Worm (Caenorhabditis elegans) whole organism, young adult: ENCODE results near the gene W07A12.4.

Experiments
- B0035.1 ChIP-seq: sonication (generic microtip); optimal IDR thresholded peaks from 2 replicates; lab custom pipeline; 2016; ENCODE audit warnings: missing genetic modification characterization, mild to moderate bottlenecking, missing compliant biosample characterization, missing genotype, missing genetic modification reagents
- B0261.1 ChIP-seq: sonication (generic microtip); optimal IDR thresholded peaks from 2 replicates; lab custom pipeline; 2016; ENCODE audit warnings: mild to moderate bottlenecking, missing genetic modification characterization, moderate library complexity, missing compliant biosample characterization
- D2030.7 ChIP-seq: fragments of 200-800 bp; sonication (Bioruptor generic); IDR thresholded peaks from 2 replicates; pipeline ENCODE4 v1.3.6; 2022; ENCODE audit warnings: missing genetic modification reagents, missing genetic modification characterization, missing compliant biosample characterization
- F10E7.11 ChIP-seq: sonication (generic microtip); optimal IDR thresholded peaks from 2 replicates; lab custom pipeline; 2017; ENCODE audit warnings: mild to moderate bottlenecking, missing genetic modification characterization, moderate library complexity, missing compliant biosample characterization
- F55B11.4 ChIP-seq: sonication (generic microtip); optimal IDR thresholded peaks from 2 replicates; lab custom pipeline; 2016; ENCODE audit warnings: missing compliant biosample characterization, missing genetic modification characterization, borderline replicate concordance; ENCODE audit not compliant: insufficient read depth
- K12H6.12 ChIP-seq: fragments of 200-800 bp; sonication (Bioruptor generic); optimal IDR thresholded peaks from 2 replicates; lab custom pipeline; 2018; ENCODE audit warnings: mild to moderate bottlenecking, missing genetic modification characterization, missing compliant biosample characterization
- Y67H2A.10 ChIP-seq: fragments of 200-800 bp; sonication (Bioruptor generic); conservative IDR thresholded peaks from 2 replicates; pipeline ENCODE4 v1.3.6; 2022; ENCODE audit warnings: missing genetic modification reagents, missing genetic modification characterization, missing compliant biosample characterization
- ZK185.1 ChIP-seq: sonication (generic microtip); optimal IDR thresholded peaks from 2 replicates; lab custom pipeline; 2016; ENCODE audit warnings: mild to moderate bottlenecking, missing genetic modification characterization, missing compliant biosample characterization; ENCODE audit not compliant: poor library complexity, severe bottlenecking
- akir-1 ChIP-seq: fragments of 200-800 bp; sonication (Bioruptor generic); optimal IDR thresholded peaks from 2 replicates; lab custom pipeline; 2018; ENCODE audit warnings: mild to moderate bottlenecking, missing genetic modification characterization, moderate library complexity, missing compliant biosample characterization
- ama-1 ChIP-seq, 3 experiments: fragments of 150-350 bp in 1 of 3; sonication (generic microtip) in 2 of 3; optimal IDR thresholded peaks; 2 replicates each; lab custom pipeline; 2014 to 2018; ENCODE audit warnings: missing biosample characterization in 2 of 3, missing genetic modification characterization in 2 of 3, missing genetic modification reagents in 2 of 3
- aptf-3 ChIP-seq: fragments of 200-800 bp; sonication (Bioruptor generic); IDR thresholded peaks from 2 replicates; pipeline ENCODE4 v1.3.6; 2022; ENCODE audit warnings: missing genetic modification characterization, missing compliant biosample characterization
- atf-7 ChIP-seq: sonication (generic microtip); optimal IDR thresholded peaks from 2 replicates; lab custom pipeline; 2017; ENCODE audit warnings: mild to moderate bottlenecking, missing genetic modification characterization, missing compliant biosample characterization
- bed-1 ChIP-seq: fragments of 200-800 bp; sonication (Bioruptor generic); IDR thresholded peaks from 2 replicates; pipeline ENCODE4 v1.3.6; 2022; ENCODE audit warnings: missing genetic modification reagents, missing genetic modification characterization, missing compliant biosample characterization
- cebp-1 ChIP-seq, 2 experiments: fragments of 200-800 bp in 1 of 2; sonication (Bioruptor generic) in 1 of 2; sonication (generic microtip) in 1 of 2; IDR thresholded peaks in 1 of 2; optimal IDR thresholded peaks in 1 of 2; 2 replicates each; pipeline versions ENCODE4 v1.3.6 to Lab custom; 2017 to 2022; ENCODE audit warnings: missing compliant biosample characterization in 2 of 2, missing genetic modification characterization in 2 of 2, mild to moderate bottlenecking in 1 of 2, missing genetic modification reagents in 1 of 2, moderate library complexity in 1 of 2
- dox-1 ChIP-seq: fragments of 200-800 bp; sonication (Bioruptor generic); IDR thresholded peaks from 2 replicates; pipeline ENCODE4 v1.3.6; 2022; ENCODE audit warnings: missing genetic modification reagents, missing genetic modification characterization, missing compliant biosample characterization
- egl-18 ChIP-seq: fragments of 200-800 bp; sonication (Bioruptor generic); IDR thresholded peaks from 2 replicates; pipeline ENCODE4 v1.3.6; 2022; ENCODE audit warnings: missing genetic modification reagents, missing genetic modification characterization, missing compliant biosample characterization
- egl-44 ChIP-seq: fragments of 200-800 bp; sonication (Bioruptor generic); IDR thresholded peaks from 2 replicates; pipeline ENCODE4 v1.3.6; 2022; ENCODE audit warnings: missing genetic modification reagents, missing genetic modification characterization, missing compliant biosample characterization
- ekl-4 ChIP-seq: fragments of 200-800 bp; sonication (Bioruptor generic); IDR thresholded peaks from 2 replicates; pipeline ENCODE4 v1.3.6; 2022; ENCODE audit warnings: missing genetic modification reagents, missing genetic modification characterization, missing compliant biosample characterization
- hmg-20 ChIP-seq: fragments of 200-800 bp; sonication (Bioruptor generic); IDR thresholded peaks from 2 replicates; pipeline ENCODE4 v1.3.6; 2022; ENCODE audit warnings: missing genetic modification reagents, missing genetic modification characterization, missing compliant biosample characterization
- lin-40 ChIP-seq: sonication (generic microtip); optimal IDR thresholded peaks from 2 replicates; lab custom pipeline; 2016; ENCODE audit warnings: missing genetic modification characterization, mild to moderate bottlenecking, missing compliant biosample characterization, missing genotype, missing genetic modification reagents
- madf-10 ChIP-seq: sonication (generic microtip); optimal IDR thresholded peaks from 2 replicates; lab custom pipeline; 2016; ENCODE audit warnings: mild to moderate bottlenecking, missing genetic modification characterization, missing compliant biosample characterization
- mxl-1 ChIP-seq: sonication (generic microtip); optimal IDR thresholded peaks from 2 replicates; lab custom pipeline; 2016; ENCODE audit warnings: missing genetic modification characterization, missing compliant biosample characterization
- nhr-120 ChIP-seq: fragments of 200-800 bp; sonication (Bioruptor generic); IDR thresholded peaks from 2 replicates; pipeline ENCODE4 v1.3.6; 2022; ENCODE audit warnings: missing genetic modification characterization, missing compliant biosample characterization
- nhr-80 ChIP-seq: sonication (generic microtip); optimal IDR thresholded peaks from 2 replicates; lab custom pipeline; 2016; ENCODE audit warnings: missing genetic modification characterization, missing compliant biosample characterization
- nhr-90 ChIP-seq: sonication (generic microtip); optimal IDR thresholded peaks from 2 replicates; lab custom pipeline; 2016; ENCODE audit warnings: missing genotype, mild to moderate bottlenecking, missing genetic modification characterization, missing compliant biosample characterization
- pha-4 ChIP-seq: fragments of 150-350 bp; sonication (generic microtip); optimal IDR thresholded peaks from 2 replicates; lab custom pipeline; 2014; ENCODE audit warnings: missing biosample characterization, missing genetic modification reagents, missing genetic modification characterization
- sptf-2 ChIP-seq: fragments of 200-800 bp; sonication (Bioruptor generic); optimal IDR thresholded peaks from 2 replicates; lab custom pipeline; 2018; ENCODE audit warnings: mild to moderate bottlenecking, missing genetic modification characterization, missing compliant biosample characterization
- unc-62 ChIP-seq: fragments of 150-350 bp; optimal IDR thresholded peaks from 2 replicates; lab custom pipeline; 2014; ENCODE audit warnings: missing biosample characterization, missing genetic modification reagents, missing genetic modification characterization
- xnd-1 ChIP-seq: sonication (generic microtip); optimal IDR thresholded peaks from 2 replicates; lab custom pipeline; 2016; ENCODE audit warnings: missing genotype, missing genetic modification reagents, missing genetic modification characterization, missing compliant biosample characterization
- ztf-18 ChIP-seq: sonication (generic microtip); optimal IDR thresholded peaks from 2 replicates; lab custom pipeline; 2016; ENCODE audit warnings: missing genotype, mild to moderate bottlenecking, missing genetic modification characterization, missing compliant biosample characterization
- ztf-28 ChIP-seq: fragments of 200-800 bp; sonication (Bioruptor generic); IDR thresholded peaks from 2 replicates; pipeline ENCODE4 v1.3.6; 2022; ENCODE audit warnings: missing genetic modification reagents, missing genetic modification characterization, missing compliant biosample characterization

Gene W07A12.4

ce11 chrII:9116404-9116803, 29.7 kb upstream of the W07A12.4 start (continued):
- TF ChIP-seq mxl-1 (tag; lab: Kevin White, UChicago) (no peak), ztf-28 (GFP tag; lab: Robert Waterston, UW) (no peak), D2030.7 (GFP tag; lab: Robert Waterston, UW) (no peak), F10E7.11 (tag; lab: Kevin White, UChicago) (no peak), B0261.1 (tag; lab: Kevin White, UChicago) (no peak), hmg-20 (GFP tag; lab: Robert Waterston, UW) (no peak), F55B11.4 (tag; lab: Kevin White, UChicago) (no peak), bed-1 (no peak), dox-1 (peak; percentile 16; the same call in 1 of the 2 replicates)

DNA sequence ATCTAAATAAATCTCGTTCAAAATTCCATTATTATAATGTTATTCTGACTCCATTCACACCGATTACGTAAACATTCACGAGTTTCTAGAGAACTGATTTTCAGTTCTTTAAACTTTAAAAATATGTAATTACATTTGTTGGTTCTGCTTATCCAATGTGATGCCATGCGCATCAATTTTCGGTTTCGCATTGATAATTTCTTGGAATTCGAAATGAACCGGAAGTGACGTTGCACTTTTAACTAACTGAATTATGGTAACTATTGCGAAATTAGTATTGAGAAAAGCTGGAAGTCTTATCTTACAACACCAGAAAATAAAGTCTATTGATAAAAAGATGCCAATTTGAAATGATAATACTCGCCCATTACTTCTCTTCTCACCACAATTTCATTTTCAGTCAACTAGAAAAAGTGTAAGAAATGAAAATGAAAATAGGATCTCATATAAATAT, 28.2 kb upstream of the W07A12.4 start:
- TF ChIP-seq ztf-18 (tag; lab: Kevin White, UChicago) = no peak
- TF ChIP-seq ekl-4 = no peak
- peak; percentile 85 for TF ChIP-seq cebp-1 (GFP tag; IDR thresholded peaks at IDR 0.05; lab: Robert Waterston, UW)
- TF ChIP-seq cebp-1 (tag; optimal IDR thresholded peaks at IDR 0.05; lab: Kevin White, UChicago) = peak; percentile 93
- no peak for TF ChIP-seq sptf-2 (GFP tag; lab: Kevin White, UChicago)
- no peak for TF ChIP-seq B0035.1 (tag; lab: Kevin White, UChicago)
- no peak for TF ChIP-seq ama-1 (optimal IDR thresholded peaks at IDR 0.05; lab: Kevin White, UChicago)
- TF ChIP-seq ama-1 (GFP tag; optimal IDR thresholded peaks at IDR 0.05; lab: Kevin White, UChicago) = peak in 1 of 2 experiments; percentile 7
- TF ChIP-seq madf-10 (tag; lab: Kevin White, UChicago) = no peak
- no peak for TF ChIP-seq hmg-20 (GFP tag; lab: Robert Waterston, UW)
- TF ChIP-seq mxl-1 (tag; lab: Kevin White, UChicago) = no peak
- TF ChIP-seq lin-40 (tag; lab: Kevin White, UChicago) = peak; percentile 10
- TF ChIP-seq nhr-80 = peak; percentile 57
- TF ChIP-seq Y67H2A.10 (GFP tag; lab: Robert Waterston, UW) = no peak
- TF ChIP-seq atf-7 (tag; lab: Kevin White, UChicago) = peak; percentile 34
- TF ChIP-seq unc-62 (GFP tag; lab: Kevin White, UChicago) = peak; percentile 7
- TF ChIP-seq egl-44 (GFP tag; lab: Robert Waterston, UW) = no peak
- no peak for TF ChIP-seq nhr-120
- TF ChIP-seq aptf-3 (GFP tag; lab: Robert Waterston, UW) = no peak
- TF ChIP-seq egl-18 = no peak

DNA sequence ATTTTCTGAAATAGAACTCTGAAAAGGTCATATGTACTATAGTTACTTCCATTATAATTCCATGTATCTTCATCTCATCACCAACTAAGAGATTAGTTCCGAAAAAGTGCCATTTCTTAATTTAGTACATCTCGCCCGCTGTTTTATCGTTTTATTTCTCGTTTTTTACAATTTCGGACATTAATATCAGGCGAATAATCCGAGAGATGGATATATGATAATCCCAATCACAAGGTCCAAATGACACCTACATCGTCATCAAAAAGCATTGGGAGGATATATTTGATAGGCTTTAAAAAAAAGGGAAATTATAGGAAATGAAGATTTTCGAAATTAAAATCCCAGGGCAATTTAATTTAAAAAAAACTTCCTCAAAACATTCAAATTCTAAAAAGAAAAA, 25.7 kb upstream of the W07A12.4 start:
- peak; percentile 42 for TF ChIP-seq ZK185.1
- no peak for TF ChIP-seq nhr-90

DNA sequence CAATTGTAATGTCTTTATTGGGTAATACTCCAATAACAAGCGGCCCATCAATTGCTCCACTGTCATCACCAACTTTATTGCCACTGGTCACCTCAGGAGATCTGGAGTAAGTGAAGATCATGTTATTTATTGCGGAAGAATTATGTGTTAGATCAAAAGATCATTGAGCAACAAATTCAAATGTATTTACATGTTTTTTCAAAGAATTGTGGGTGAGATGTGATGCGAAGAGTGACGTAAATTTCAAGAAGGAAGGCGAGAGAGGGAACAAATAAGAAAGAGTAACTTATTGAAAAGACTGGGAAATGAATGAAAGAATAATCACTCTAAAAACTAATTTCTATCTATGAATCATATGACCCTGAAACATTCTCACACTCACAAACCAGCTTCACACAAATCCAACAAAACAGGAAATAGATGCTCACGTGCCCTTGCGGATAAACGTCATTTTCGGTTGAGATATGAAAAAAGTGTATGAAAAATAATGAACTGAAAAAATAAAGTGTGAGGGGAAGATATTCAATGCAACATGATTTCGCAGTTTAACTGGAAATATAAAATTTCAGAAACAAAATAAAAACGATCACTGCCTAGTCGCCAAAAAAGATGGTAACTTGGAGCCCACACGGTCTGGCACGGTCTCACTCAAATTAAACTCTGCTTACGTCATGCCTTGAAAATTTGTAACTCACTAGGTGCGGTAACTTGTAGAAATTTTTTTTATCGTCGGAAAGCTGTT, 25.1 kb upstream of the W07A12.4 start:
- TF ChIP-seq akir-1 (GFP tag; lab: Kevin White, UChicago) (no peak), D2030.7 (GFP tag; lab: Robert Waterston, UW) (no peak), pha-4 (no peak), K12H6.12 (tag; lab: Kevin White, UChicago) (no peak)

ce11 chrII:9124353-9124752, 21.7 kb upstream of the W07A12.4 start:
- TF ChIP-seq xnd-1 (tag; lab: Kevin White, UChicago) (no peak), ZK185.1 (no peak), sptf-2 (GFP tag; lab: Kevin White, UChicago) (no peak)
